Worm (Caenorhabditis elegans) whole organism, L4 larva: ENCODE data around the gene F13H10.5.

Experiments used
- D1046.2 ChIP-seq: fragments of 200-800 bp; sonication (Bioruptor generic); IDR thresholded peaks from 2 replicates; pipeline ENCODE4 v1.3.6; 2022; ENCODE audit warnings: missing genetic modification characterization, missing compliant biosample characterization
- F37D6.2 ChIP-seq: sonication (generic microtip); optimal IDR thresholded peaks from 2 replicates; lab custom pipeline; 2016; ENCODE audit warnings: mild to moderate bottlenecking, missing genetic modification characterization, missing compliant biosample characterization
- ZK546.5 ChIP-seq, 2 experiments: sonication (generic microtip); optimal IDR thresholded peaks; 2 replicates each; lab custom pipeline; 2017; ENCODE audit warnings: missing biosample characterization in 2 of 2, missing genetic modification characterization in 2 of 2
- aly-2 ChIP-seq: sonication (generic microtip); optimal IDR thresholded peaks from 2 replicates; lab custom pipeline; 2018; ENCODE audit warnings: missing biosample characterization, missing genetic modification characterization
- ama-1 ChIP-seq: fragments of 150-350 bp; optimal IDR thresholded peaks from 2 replicates; lab custom pipeline; 2014; ENCODE audit warnings: inconsistent platforms, mixed read lengths
- ceh-62 ChIP-seq: sonication (generic microtip); optimal IDR thresholded peaks from 2 replicates; lab custom pipeline; 2017; ENCODE audit warnings: missing biosample characterization, missing genetic modification characterization
- cey-2 ChIP-seq: sonication (generic microtip); optimal IDR thresholded peaks from 3 replicates; lab custom pipeline; 2017; ENCODE audit warnings: missing genetic modification characterization, mild to moderate bottlenecking, missing compliant biosample characterization, antibody characterized with exemption, borderline replicate concordance; ENCODE audit not compliant: insufficient read depth
- daf-12 ChIP-seq: fragments of 150-350 bp; optimal IDR thresholded peaks from 2 replicates; lab custom pipeline; 2014; ENCODE audit warnings: missing biosample characterization, missing genetic modification reagents, missing genetic modification characterization
- daf-16 ChIP-seq, 3 experiments: sonication (generic microtip); optimal IDR thresholded peaks; 2 replicates each; lab custom pipeline; 2016 to 2017; ENCODE audit warnings: missing genetic modification characterization in 3 of 3, missing genetic modification reagents in 3 of 3, mild to moderate bottlenecking in 2 of 3, missing compliant biosample characterization in 2 of 3, missing biosample characterization in 1 of 3, moderate library complexity in 1 of 3
- dmd-6 ChIP-seq: fragments of 200-800 bp; sonication (Bioruptor generic); IDR thresholded peaks from 2 replicates; pipeline ENCODE4 v1.3.6; 2022; ENCODE audit warnings: missing genetic modification reagents, missing genetic modification characterization, missing compliant biosample characterization
- dmd-8 ChIP-seq: fragments of 200-800 bp; sonication (Bioruptor generic); IDR thresholded peaks from 2 replicates; pipeline ENCODE4 v1.3.6; 2022; ENCODE audit warnings: missing genetic modification characterization, missing compliant biosample characterization
- dpl-1 ChIP-seq: fragments of 150-350 bp; optimal IDR thresholded peaks from 2 replicates; lab custom pipeline; 2014; ENCODE audit warnings: missing biosample characterization, missing genetic modification reagents, missing genetic modification characterization
- dve-1 ChIP-seq: sonication (generic microtip); optimal IDR thresholded peaks from 2 replicates; lab custom pipeline; 2017; ENCODE audit warnings: antibody characterized with exemption, mild to moderate bottlenecking, missing genetic modification characterization, missing compliant biosample characterization; ENCODE audit not compliant: insufficient read depth
- egl-27 ChIP-seq: sonication (generic microtip); optimal IDR thresholded peaks from 3 replicates; lab custom pipeline; 2017; ENCODE audit warnings: missing biosample characterization, missing genetic modification reagents, missing genetic modification characterization
- fkh-10 ChIP-seq: fragments of 150-350 bp; optimal IDR thresholded peaks from 2 replicates; lab custom pipeline; 2014; ENCODE audit warnings: missing biosample characterization, missing genetic modification reagents, missing genetic modification characterization
- hlh-11 ChIP-seq: fragments of 200-800 bp; sonication (Bioruptor generic); optimal IDR thresholded peaks from 2 replicates; lab custom pipeline; 2018; ENCODE audit warnings: mild to moderate bottlenecking, missing genetic modification characterization, missing compliant biosample characterization
- hlh-30 ChIP-seq: sonication (generic microtip); optimal IDR thresholded peaks from 2 replicates; lab custom pipeline; 2017; ENCODE audit warnings: antibody characterized with exemption, mild to moderate bottlenecking, missing genetic modification characterization, missing compliant biosample characterization; ENCODE audit not compliant: insufficient read depth
- hmg-1.1 ChIP-seq: fragments of 200-800 bp; sonication (Bioruptor generic); IDR thresholded peaks from 2 replicates; pipeline ENCODE4 v1.3.6; 2022; ENCODE audit warnings: missing genetic modification reagents, missing genetic modification characterization, missing compliant biosample characterization
- jun-1 ChIP-seq: fragments of 150-350 bp; optimal IDR thresholded peaks from 2 replicates; lab custom pipeline; 2014; ENCODE audit warnings: missing biosample characterization, missing genetic modification reagents, missing genetic modification characterization
- lim-7 ChIP-seq: fragments of 200-800 bp; sonication (Bioruptor generic); IDR thresholded peaks from 2 replicates; pipeline ENCODE4 v1.3.6; 2022; ENCODE audit warnings: missing genetic modification characterization, missing compliant biosample characterization
- lin-29 ChIP-seq: fragments of 200-800 bp; sonication (Bioruptor generic); IDR thresholded peaks from 2 replicates; pipeline ENCODE4 v1.3.6; 2022; ENCODE audit warnings: missing genetic modification reagents, missing genetic modification characterization, missing compliant biosample characterization
- lin-38 ChIP-seq: fragments of 200-800 bp; sonication (Bioruptor generic); IDR thresholded peaks from 2 replicates; pipeline ENCODE4 v1.3.6; 2022; ENCODE audit warnings: missing genetic modification reagents, missing genetic modification characterization, missing compliant biosample characterization
- lsy-2 ChIP-seq, 2 experiments: fragments of 150-350 bp in 1 of 2; sonication (generic microtip) in 1 of 2; optimal IDR thresholded peaks; 2 replicates each; lab custom pipeline; 2014 to 2017; ENCODE audit warnings: missing biosample characterization in 2 of 2, missing genetic modification characterization in 2 of 2
- mdl-1 ChIP-seq, 2 experiments: fragments of 150-350 bp in 1 of 2; sonication (generic microtip) in 1 of 2; optimal IDR thresholded peaks; 2 replicates each; lab custom pipeline; 2014 to 2017; ENCODE audit warnings: missing biosample characterization in 2 of 2, missing genetic modification characterization in 2 of 2
- mep-1 ChIP-seq: fragments of 150-350 bp; sonication (generic microtip); optimal IDR thresholded peaks from 3 replicates; lab custom pipeline; 2014; ENCODE audit warnings: missing biosample characterization, missing genetic modification characterization
- mes-2 ChIP-seq: sonication (generic microtip); optimal IDR thresholded peaks from 2 replicates; lab custom pipeline; 2016; ENCODE audit warnings: missing genotype, mild to moderate bottlenecking, missing genetic modification characterization, missing compliant biosample characterization; ENCODE audit not compliant: poor library complexity, severe bottlenecking
- mxl-3 ChIP-seq: fragments of 200-800 bp; sonication (Bioruptor generic); optimal IDR thresholded peaks from 2 replicates; lab custom pipeline; 2018; ENCODE audit warnings: mild to moderate bottlenecking, missing genetic modification characterization, missing compliant biosample characterization
- nhr-102 ChIP-seq: sonication (generic microtip); optimal IDR thresholded peaks from 2 replicates; lab custom pipeline; 2016; ENCODE audit warnings: mild to moderate bottlenecking, missing genetic modification characterization, moderate library complexity, missing compliant biosample characterization
- nhr-11 ChIP-seq: fragments of 150-350 bp; optimal IDR thresholded peaks from 2 replicates; lab custom pipeline; 2014; ENCODE audit warnings: missing biosample characterization, missing genetic modification characterization
- nhr-28 ChIP-seq: fragments of 150-350 bp; optimal IDR thresholded peaks from 2 replicates; lab custom pipeline; 2014; ENCODE audit warnings: missing biosample characterization, missing genetic modification characterization
- nhr-6 ChIP-seq: fragments of 150-350 bp; optimal IDR thresholded peaks from 2 replicates; lab custom pipeline; 2014; ENCODE audit warnings: missing biosample characterization, missing genetic modification characterization
- pha-4 ChIP-seq, 2 experiments: fragments of 150-350 bp in 1 of 2; fragments of 200-800 bp in 1 of 2; sonication (Bioruptor generic) in 1 of 2; IDR thresholded peaks in 1 of 2; optimal IDR thresholded peaks in 1 of 2; 2 replicates each; pipeline versions ENCODE4 v1.3.6 to Lab custom; 2014 to 2022; ENCODE audit warnings: missing genetic modification characterization in 2 of 2, missing genetic modification reagents in 2 of 2, missing biosample characterization in 1 of 2, missing compliant biosample characterization in 1 of 2
- pqm-1 ChIP-seq: sonication (generic microtip); optimal IDR thresholded peaks from 2 replicates; lab custom pipeline; 2017; ENCODE audit warnings: missing biosample characterization, missing genetic modification characterization
- rbr-2 ChIP-seq: sonication (generic microtip); optimal IDR thresholded peaks from 2 replicates; lab custom pipeline; 2016; ENCODE audit warnings: missing genotype, missing genetic modification characterization, missing compliant biosample characterization
- spr-1 ChIP-seq: sonication (generic microtip); optimal IDR thresholded peaks from 2 replicates; lab custom pipeline; 2016; ENCODE audit warnings: mild to moderate bottlenecking, missing genetic modification characterization, missing compliant biosample characterization
- unc-62 ChIP-seq, 3 experiments: fragments of 150-350 bp in 1 of 3; sonication (generic microtip); optimal IDR thresholded peaks in 2 of 3; peaks in 1 of 3; 1 replicate in 1 of 3; 2 replicates in 2 of 3; lab custom pipeline; 2014 to 2017; ENCODE audit warnings: missing biosample characterization in 3 of 3, missing genetic modification characterization in 3 of 3, missing genetic modification reagents in 3 of 3, missing genotype in 1 of 3

The F13H10.5 gene

DNA sequence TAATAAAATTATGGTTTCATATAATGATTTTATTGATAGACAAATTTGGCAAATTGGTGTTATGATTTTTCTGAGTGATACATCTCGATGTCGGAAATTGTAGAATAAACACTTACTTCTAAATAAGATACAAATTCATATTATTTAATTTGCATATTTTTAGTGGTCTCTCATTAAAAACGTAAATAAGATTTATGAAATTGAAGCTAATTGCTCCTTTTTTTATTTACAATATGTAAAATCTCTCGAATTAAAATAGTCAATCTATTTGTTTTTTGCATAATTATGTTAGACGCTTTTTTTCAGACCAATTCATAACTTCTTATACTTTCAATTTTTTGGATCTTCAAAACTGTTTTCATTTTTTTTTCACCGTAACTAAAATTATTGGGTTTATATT, 41.5 kb downstream of the F13H10.5 start, which contains the start of gene hrg-6:
hrg-6 (plus strand) TSS at position 301 of the 400 bp plus-strand sequence.
- peak in 1 of 2 experiments; percentile 26 for TF ChIP-seq unc-62 (GFP tag; optimal IDR thresholded peaks at IDR 0.05 in 1 of 2; lab: Kevin White, UChicago)
- TF ChIP-seq unc-62 (tag; optimal IDR thresholded peaks at IDR 0.05; lab: Kevin White, UChicago), result no peak
- no peak for TF ChIP-seq lin-29 (GFP tag; lab: Robert Waterston, UW)
- TF ChIP-seq cey-2 (tag; lab: Kevin White, UChicago), result no peak
- TF ChIP-seq aly-2 (tag; lab: Kevin White, UChicago), result no peak

DNA sequence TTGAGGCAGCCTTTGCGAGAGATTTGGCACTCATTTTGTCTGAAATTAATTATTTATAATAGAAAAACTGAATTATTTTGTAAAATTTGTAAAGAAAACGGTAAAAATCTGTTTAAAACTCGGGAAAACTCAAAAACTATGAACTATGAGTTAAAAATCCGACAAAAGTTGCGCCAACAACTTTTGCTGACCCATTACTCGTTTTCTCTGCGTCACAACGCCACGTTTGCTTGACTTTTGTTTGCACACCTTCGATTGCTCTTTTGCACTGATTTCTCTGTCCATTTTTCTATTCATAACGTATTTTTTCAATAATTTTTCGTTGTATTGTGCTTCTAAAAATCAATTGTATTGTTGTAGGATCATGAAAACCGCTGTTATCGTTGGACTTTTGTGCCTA, 45.4 kb downstream of the F13H10.5 start, which contains the start of gene fkb-1:
fkb-1 (plus strand) TSS at position 361 of the 400 bp plus-strand sequence.
- no peak for TF ChIP-seq pha-4 (GFP tag; IDR thresholded peaks at IDR 0.05; lab: Robert Waterston, UW)
- TF ChIP-seq pha-4 (tag; optimal IDR thresholded peaks at IDR 0.05; lab: Kevin White, UChicago), result peak; percentile 87
- no peak for TF ChIP-seq ceh-62 (tag; lab: Kevin White, UChicago)
- TF ChIP-seq hmg-1.1 (GFP tag; lab: Robert Waterston, UW), result peak; percentile 66; the same call in 1 of the 2 replicates
- peak; percentile 58 for TF ChIP-seq mes-2 (tag; lab: Kevin White, UChicago)
- peak; percentile 75 for TF ChIP-seq mep-1 (tag; lab: Kevin White, UChicago)
- peak; percentile 83 for TF ChIP-seq dve-1 (tag; lab: Kevin White, UChicago)
- peak; percentile 38 for TF ChIP-seq hlh-30 (tag; lab: Kevin White, UChicago)
- no peak for TF ChIP-seq daf-12 (tag; lab: Kevin White, UChicago)
- peak; percentile 38 for TF ChIP-seq nhr-6 (tag; lab: Kevin White, UChicago)
- TF ChIP-seq dpl-1 (GFP tag; lab: Kevin White, UChicago), result peak; percentile 71
- TF ChIP-seq D1046.2, result no peak
- peak; percentile 71 for TF ChIP-seq nhr-28 (tag; lab: Kevin White, UChicago)
- peak in 1 of 2 experiments; percentile 46 for TF ChIP-seq mdl-1 (tag; optimal IDR thresholded peaks at IDR 0.05; lab: Kevin White, UChicago)
- TF ChIP-seq nhr-11 (tag; lab: Kevin White, UChicago), result peak; percentile 60
- TF ChIP-seq spr-1 (tag; lab: Kevin White, UChicago), result peak; percentile 20
- TF ChIP-seq dmd-6 (GFP tag; lab: Robert Waterston, UW), result peak; percentile 56; the same call in 1 of the 2 replicates
- TF ChIP-seq unc-62 (GFP tag; optimal IDR thresholded peaks at IDR 0.05 in 1 of 2; lab: Kevin White, UChicago), result peak in 1 of 2 experiments; percentile 96
- no peak for TF ChIP-seq unc-62 (tag; optimal IDR thresholded peaks at IDR 0.05; lab: Kevin White, UChicago)
- TF ChIP-seq ama-1, result no peak
- TF ChIP-seq daf-16 (GFP tag; optimal IDR thresholded peaks at IDR 0.05; lab: Kevin White, UChicago), result peak in 1 of 2 experiments; percentile 17
- TF ChIP-seq daf-16 (tag; optimal IDR thresholded peaks at IDR 0.05; lab: Kevin White, UChicago), result peak; percentile 25
- TF ChIP-seq lin-38 (GFP tag; lab: Robert Waterston, UW), result peak; percentile 62
- no peak for TF ChIP-seq dmd-8 (GFP tag; lab: Robert Waterston, UW)
- peak; percentile 6 for TF ChIP-seq F37D6.2 (tag; lab: Kevin White, UChicago)
- no peak for TF ChIP-seq ZK546.5 (tag; optimal IDR thresholded peaks at IDR 0.05; lab: Kevin White, UChicago)
- no peak for TF ChIP-seq mxl-3
- no peak for TF ChIP-seq egl-27 (tag; lab: Kevin White, UChicago)
- peak; percentile 6 for TF ChIP-seq nhr-102 (tag; lab: Kevin White, UChicago)
- TF ChIP-seq rbr-2 (tag; lab: Kevin White, UChicago), result peak; percentile 66
- no peak for TF ChIP-seq jun-1 (tag; lab: Kevin White, UChicago)
- TF ChIP-seq lim-7 (GFP tag; lab: Robert Waterston, UW), result no peak
- TF ChIP-seq fkh-10, result no peak
- TF ChIP-seq lsy-2 (tag; optimal IDR thresholded peaks at IDR 0.05; lab: Kevin White, UChicago), result peak in 1 of 2 experiments; percentile 83
- TF ChIP-seq hlh-11 (tag; lab: Kevin White, UChicago), result peak; percentile 65
- TF ChIP-seq pqm-1, result peak; percentile 20
